Fruit fly (Drosophila melanogaster) whole organism, prepupa: ENCODE measurements around the gene Mzt1.

Experiments
- CG10631 ChIP-seq: fragments of 200-800 bp; sonication (Bioruptor generic); optimal IDR thresholded peaks from 2 replicates; lab custom pipeline; 2016; ENCODE audit warnings: missing biosample characterization, missing genetic modification characterization
- CG10669 ChIP-seq: fragments of 200-800 bp; sonication (Bioruptor generic); optimal IDR thresholded peaks from 3 replicates; lab custom pipeline; 2018; ENCODE audit warnings: missing biosample characterization, mild to moderate bottlenecking, missing genetic modification characterization, moderate library complexity
- CG11294 ChIP-seq: fragments of 200-800 bp; sonication (Bioruptor generic); IDR thresholded peaks from 2 replicates; pipeline ENCODE4 v1.3.6; 2022; ENCODE audit warnings: missing biosample characterization, missing genetic modification characterization
- CG11762 ChIP-seq: fragments of 200-800 bp; sonication (Bioruptor generic); optimal IDR thresholded peaks from 3 replicates; lab custom pipeline; 2016; ENCODE audit warnings: missing biosample characterization, missing genetic modification characterization; ENCODE audit not compliant: insufficient read depth
- CG11902 ChIP-seq: fragments of 200-800 bp; sonication (Bioruptor generic); optimal IDR thresholded peaks from 3 replicates; lab custom pipeline; 2016; ENCODE audit warnings: missing biosample characterization, missing genetic modification characterization
- CG15336 ChIP-seq: fragments of 200-800 bp; sonication (Bioruptor generic); IDR thresholded peaks from 2 replicates; pipeline ENCODE4 v1.3.6; 2022; ENCODE audit warnings: missing biosample characterization, missing genetic modification characterization
- CG1621 ChIP-seq: fragments of 200-800 bp; sonication (Bioruptor generic); optimal IDR thresholded peaks from 3 replicates; lab custom pipeline; 2018; ENCODE audit warnings: missing biosample characterization, mild to moderate bottlenecking, missing genetic modification characterization
- CG16779 ChIP-seq: fragments of 200-800 bp; sonication (Bioruptor generic); optimal IDR thresholded peaks from 3 replicates; lab custom pipeline; 2017; ENCODE audit warnings: missing biosample characterization, mild to moderate bottlenecking, missing genetic modification characterization
- CG3032 ChIP-seq: fragments of 200-800 bp; optimal IDR thresholded peaks from 2 replicates; lab custom pipeline; 2019; ENCODE audit warnings: missing biosample characterization, mild to moderate bottlenecking, missing genetic modification characterization, moderate library complexity
- CG31627 ChIP-seq: fragments of 200-800 bp; sonication (Bioruptor generic); optimal IDR thresholded peaks from 3 replicates; lab custom pipeline; 2016; ENCODE audit warnings: missing biosample characterization, missing genetic modification characterization
- CG32006 ChIP-seq: fragments of 200-800 bp; sonication (Bioruptor generic); optimal IDR thresholded peaks from 3 replicates; lab custom pipeline; 2017; ENCODE audit warnings: missing biosample characterization, mild to moderate bottlenecking, missing genetic modification characterization
- CG34406 ChIP-seq: fragments of 200-800 bp; sonication (Bioruptor generic); optimal IDR thresholded peaks from 3 replicates; lab custom pipeline; 2016; ENCODE audit warnings: missing biosample characterization, missing genetic modification characterization
- CG6163 ChIP-seq: fragments of 200-800 bp; sonication (Bioruptor generic); IDR thresholded peaks from 3 replicates; pipeline ENCODE4 v1.3.6; 2022; ENCODE audit warnings: missing biosample characterization, missing genetic modification characterization
- CG6276 ChIP-seq: fragments of 200-800 bp; sonication (Bioruptor generic); optimal IDR thresholded peaks from 2 replicates; lab custom pipeline; 2017; ENCODE audit warnings: missing biosample characterization, mild to moderate bottlenecking, missing genetic modification characterization
- CG6792 ChIP-seq: fragments of 200-800 bp; sonication (Bioruptor generic); optimal IDR thresholded peaks from 3 replicates; lab custom pipeline; 2016; ENCODE audit warnings: missing biosample characterization, missing genetic modification characterization
- CG6808 ChIP-seq: fragments of 200-800 bp; sonication (Bioruptor generic); optimal IDR thresholded peaks from 3 replicates; lab custom pipeline; 2017; ENCODE audit warnings: missing biosample characterization, missing genetic modification characterization, mild to moderate bottlenecking, moderate library complexity, missing genetic modification reagents
- CG6854 ChIP-seq: fragments of 200-800 bp; sonication (Bioruptor generic); optimal IDR thresholded peaks from 2 replicates; lab custom pipeline; 2017; ENCODE audit warnings: missing biosample characterization, mild to moderate bottlenecking, missing genetic modification characterization
- CG7368 ChIP-seq: fragments of 200-800 bp; sonication (Bioruptor generic); optimal IDR thresholded peaks from 3 replicates; lab custom pipeline; 2016; ENCODE audit warnings: missing biosample characterization, missing genetic modification characterization
- CG8119 ChIP-seq: fragments of 200-800 bp; sonication (Bioruptor generic); IDR thresholded peaks from 3 replicates; pipeline ENCODE4 v1.3.6; 2022; ENCODE audit warnings: missing biosample characterization, missing genetic modification characterization
- CG8319 ChIP-seq: fragments of 200-800 bp; sonication (Bioruptor generic); optimal IDR thresholded peaks from 3 replicates; lab custom pipeline; 2016; ENCODE audit warnings: missing biosample characterization, missing genetic modification characterization
- Eip75B ChIP-seq: fragments of 200-800 bp; sonication (Bioruptor generic); optimal IDR thresholded peaks from 3 replicates; lab custom pipeline; 2016; ENCODE audit warnings: missing biosample characterization, missing genetic modification characterization
- Eip78C ChIP-seq: fragments of 200-800 bp; sonication (Bioruptor generic); peaks from one replicate; lab custom pipeline; 2016; ENCODE audit warnings: missing biosample characterization, missing genetic modification characterization
- Eip93F ChIP-seq: fragments of 200-800 bp; sonication (Bioruptor generic); optimal IDR thresholded peaks from 2 replicates; lab custom pipeline; 2016; ENCODE audit warnings: missing biosample characterization, mild to moderate bottlenecking, missing genetic modification characterization
- Ets21C ChIP-seq: fragments of 200-800 bp; sonication (Bioruptor generic); optimal IDR thresholded peaks from 3 replicates; lab custom pipeline; 2016; ENCODE audit warnings: missing biosample characterization, missing genetic modification characterization
- Ets96B ChIP-seq: fragments of 200-800 bp; optimal IDR thresholded peaks from 2 replicates; lab custom pipeline; 2019; ENCODE audit warnings: missing biosample characterization, mild to moderate bottlenecking, missing genetic modification characterization, moderate library complexity
- Gug ChIP-seq: fragments of 200-800 bp; sonication (Bioruptor generic); IDR thresholded peaks from 2 replicates; pipeline ENCODE4 v1.3.6; 2022; ENCODE audit warnings: missing biosample characterization, missing genetic modification characterization
- Hr38 ChIP-seq: sonication (Bioruptor generic); optimal IDR thresholded peaks from 2 replicates; lab custom pipeline; 2016; ENCODE audit warnings: missing biosample characterization, missing genetic modification characterization
- Hr39 ChIP-seq: fragments of 200-800 bp; sonication (Bioruptor generic); optimal IDR thresholded peaks from 2 replicates; lab custom pipeline; 2016; ENCODE audit warnings: missing biosample characterization, missing genetic modification characterization
- Hr4 ChIP-seq: fragments of 200-800 bp; sonication (Bioruptor generic); optimal IDR thresholded peaks from 3 replicates; lab custom pipeline; 2016; ENCODE audit warnings: missing biosample characterization, missing genetic modification characterization
- Lpt ChIP-seq: fragments of 200-800 bp; sonication (Bioruptor generic); optimal IDR thresholded peaks from 3 replicates; lab custom pipeline; 2016; ENCODE audit warnings: missing biosample characterization, missing genetic modification characterization
- Met ChIP-seq: fragments of 200-800 bp; sonication (Bioruptor generic); optimal IDR thresholded peaks from 3 replicates; lab custom pipeline; 2016; ENCODE audit warnings: missing biosample characterization, missing genetic modification characterization
- Sox102F ChIP-seq: fragments of 200-800 bp; sonication (Bioruptor generic); optimal IDR thresholded peaks from 2 replicates; lab custom pipeline; 2016; ENCODE audit warnings: missing biosample characterization, mild to moderate bottlenecking, missing genetic modification characterization
- Sox14 ChIP-seq: fragments of 200-800 bp; sonication (Bioruptor generic); optimal IDR thresholded peaks from 3 replicates; lab custom pipeline; 2016; ENCODE audit warnings: missing biosample characterization, missing genetic modification characterization
- Sox15 ChIP-seq: fragments of 200-800 bp; sonication (Bioruptor generic); optimal IDR thresholded peaks from 3 replicates; lab custom pipeline; 2016; ENCODE audit warnings: missing biosample characterization, missing genetic modification characterization
- achi ChIP-seq: fragments of 200-800 bp; sonication (Bioruptor generic); optimal IDR thresholded peaks from 3 replicates; lab custom pipeline; 2016; ENCODE audit warnings: missing biosample characterization, missing genetic modification characterization
- cyc ChIP-seq: fragments of 200-800 bp; sonication (Bioruptor generic); optimal IDR thresholded peaks from 3 replicates; lab custom pipeline; 2016; ENCODE audit warnings: missing biosample characterization, missing genetic modification characterization
- dac ChIP-seq: fragments of 200-800 bp; sonication (Bioruptor generic); optimal IDR thresholded peaks from 2 replicates; lab custom pipeline; 2017; ENCODE audit warnings: missing biosample characterization, mild to moderate bottlenecking, missing genetic modification characterization
- dsx ChIP-seq: fragments of 200-800 bp; optimal IDR thresholded peaks from 3 replicates; lab custom pipeline; 2019; ENCODE audit warnings: missing biosample characterization, mild to moderate bottlenecking, missing genetic modification characterization, moderate library complexity; ENCODE audit not compliant: poor library complexity, severe bottlenecking
- fd59A ChIP-seq: fragments of 200-800 bp; sonication (Bioruptor generic); optimal IDR thresholded peaks from 2 replicates; lab custom pipeline; 2017; ENCODE audit warnings: missing biosample characterization, mild to moderate bottlenecking, missing genetic modification characterization, missing genetic modification reagents
- fd85E ChIP-seq: fragments of 200-800 bp; sonication (Bioruptor generic); optimal IDR thresholded peaks from 3 replicates; lab custom pipeline; 2016; ENCODE audit warnings: missing biosample characterization, missing genetic modification characterization
- fkh ChIP-seq: fragments of 200-800 bp; sonication (Bioruptor generic); optimal IDR thresholded peaks from 3 replicates; lab custom pipeline; 2017; ENCODE audit warnings: missing biosample characterization, mild to moderate bottlenecking, missing genetic modification characterization, moderate library complexity
- pdm3 ChIP-seq: fragments of 200-800 bp; sonication (Bioruptor generic); optimal IDR thresholded peaks from 3 replicates; lab custom pipeline; 2016; ENCODE audit warnings: missing biosample characterization, missing genetic modification characterization
- salr ChIP-seq, 2 experiments: fragments of 200-800 bp; sonication (Bioruptor generic); optimal IDR thresholded peaks; 3 replicates each; lab custom pipeline; 2016 to 2018; ENCODE audit warnings: missing biosample characterization in 2 of 2, missing genetic modification characterization in 2 of 2, mild to moderate bottlenecking in 1 of 2
- spab ChIP-seq: fragments of 200-800 bp; sonication (Bioruptor generic); optimal IDR thresholded peaks from 2 replicates; lab custom pipeline; 2017; ENCODE audit warnings: missing biosample characterization, mild to moderate bottlenecking, missing genetic modification characterization, missing genetic modification reagents
- ss ChIP-seq, 2 experiments: fragments of 200-800 bp; sonication (Bioruptor generic); optimal IDR thresholded peaks; 2 replicates in 1 of 2; 3 replicates in 1 of 2; lab custom pipeline; 2017 to 2018; ENCODE audit warnings: mild to moderate bottlenecking in 2 of 2, missing biosample characterization in 2 of 2, missing genetic modification characterization in 2 of 2, moderate library complexity in 1 of 2
- svp ChIP-seq: fragments of 200-800 bp; sonication (Bioruptor generic); peaks from one replicate; lab custom pipeline; 2016; ENCODE audit warnings: missing biosample characterization, missing genetic modification characterization
- vri ChIP-seq: fragments of 200-800 bp; sonication (Bioruptor generic); optimal IDR thresholded peaks from 3 replicates; lab custom pipeline; 2016; ENCODE audit warnings: missing biosample characterization, mild to moderate bottlenecking, missing genetic modification characterization

The Mzt1 gene

dm6 chr3L:2417399-2418040, 28.5 kb downstream of the Mzt1 start (continued):
- TF ChIP-seq CG7368 (GFP tag; lab: Kevin White, UChicago), result peak; percentile 87
- peak; percentile 12 for TF ChIP-seq fd85E
- peak; percentile 94 for TF ChIP-seq fd59A
- TF ChIP-seq CG32006, result peak; percentile 97
- peak; percentile 75 to 95 for TF ChIP-seq salr (GFP tag; optimal IDR thresholded peaks at IDR 0.05; lab: Kevin White, UChicago)
- peak; percentile 84 for TF ChIP-seq Hr4
- TF ChIP-seq svp, result peak; percentile 95
- TF ChIP-seq CG6276 (GFP tag; lab: Kevin White, UChicago), result peak; percentile 92
- peak; percentile 92 for TF ChIP-seq CG6854 (GFP tag; lab: Kevin White, UChicago)
- TF ChIP-seq vri, result peak; percentile 66
- peak; percentile 87 for TF ChIP-seq Sox14
- peak; percentile 93 for TF ChIP-seq Eip75B (GFP tag; lab: Kevin White, UChicago)
- TF ChIP-seq spab (GFP tag; lab: Kevin White, UChicago), result peak; percentile 97
- peak; percentile 95 to 98 for TF ChIP-seq ss (GFP tag; optimal IDR thresholded peaks at IDR 0.05; lab: Kevin White, UChicago)
- TF ChIP-seq CG6163 (GFP tag; lab: Robert Waterston, UW), result peak; percentile 77
- TF ChIP-seq CG6808 (GFP tag; lab: Kevin White, UChicago), result peak; percentile 97
- TF ChIP-seq CG8119 (GFP tag; lab: Robert Waterston, UW), result peak; percentile 94
- peak; percentile 84 for TF ChIP-seq cyc (GFP tag; lab: Kevin White, UChicago)
- peak; percentile 84 for TF ChIP-seq Lpt
- TF ChIP-seq Hr38 (GFP tag; lab: Kevin White, UChicago), result no peak
- TF ChIP-seq CG11902 (GFP tag; lab: Kevin White, UChicago), result peak; percentile 92
- TF ChIP-seq Hr39 (GFP tag; lab: Kevin White, UChicago), result peak; percentile 80
- peak; percentile 94 for TF ChIP-seq Sox15
- peak; percentile 92 for TF ChIP-seq dsx (GFP tag; lab: Kevin White, UChicago)
- peak; percentile 94 for TF ChIP-seq achi

- TF ChIP-seq svp, result peak; percentile 99
- peak; percentile 84 for TF ChIP-seq Hr39 (GFP tag; lab: Kevin White, UChicago)
- peak; percentile 88 for TF ChIP-seq Sox14
- peak; percentile 93 for TF ChIP-seq CG11762 (GFP tag; lab: Kevin White, UChicago)
- peak; percentile 66 for TF ChIP-seq vri
- peak; percentile 50 for TF ChIP-seq CG16779 (tag; lab: Kevin White, UChicago)
- TF ChIP-seq Ets21C, result peak; percentile 71
- TF ChIP-seq Hr4, result peak; percentile 65
- TF ChIP-seq fkh (GFP tag; lab: Kevin White, UChicago), result no peak
- TF ChIP-seq CG15336 (GFP tag; lab: Robert Waterston, UW), result peak; percentile 90
- TF ChIP-seq cyc (GFP tag; lab: Kevin White, UChicago), result peak; percentile 95
- peak; percentile 87 for TF ChIP-seq CG31627 (GFP tag; lab: Kevin White, UChicago)
- peak; percentile 95 for TF ChIP-seq Ets96B (tag; lab: Kevin White, UChicago)
- TF ChIP-seq achi, result peak; percentile 77
- TF ChIP-seq CG1621 (tag; lab: Kevin White, UChicago), result peak; percentile 84
- peak; percentile 80 for TF ChIP-seq CG3032 (tag; lab: Kevin White, UChicago)
- TF ChIP-seq Eip78C, result peak; percentile 99
- TF ChIP-seq CG6792 (GFP tag; lab: Kevin White, UChicago), result peak; percentile 82
- peak; percentile 81 for TF ChIP-seq Gug (GFP tag; lab: Robert Waterston, UW)
- peak; percentile 52 to 67 for TF ChIP-seq salr (GFP tag; optimal IDR thresholded peaks at IDR 0.05; lab: Kevin White, UChicago)
- peak; percentile 86 for TF ChIP-seq Met (GFP tag; lab: Kevin White, UChicago)
- TF ChIP-seq CG10631 (GFP tag; lab: Kevin White, UChicago), result peak; percentile 75
- peak; percentile 96 for TF ChIP-seq CG10669 (GFP tag; lab: Kevin White, UChicago)
- TF ChIP-seq CG7368 (GFP tag; lab: Kevin White, UChicago), result peak; percentile 93
- TF ChIP-seq CG32006, result peak; percentile 73
- TF ChIP-seq CG34406 (GFP tag; lab: Kevin White, UChicago), result peak; percentile 81
- TF ChIP-seq pdm3 (GFP tag; lab: Kevin White, UChicago), result peak; percentile 82
- peak; percentile 31 for TF ChIP-seq Eip93F
- peak; percentile 78 for TF ChIP-seq CG8319 (GFP tag; lab: Kevin White, UChicago)
- TF ChIP-seq dac, result no peak
- TF ChIP-seq Lpt, result peak; percentile 63
- peak; percentile 89 for TF ChIP-seq CG6854 (GFP tag; lab: Kevin White, UChicago)
- peak; percentile 73 for TF ChIP-seq CG11294 (GFP tag; lab: Robert Waterston, UW)
- peak; percentile 93 for TF ChIP-seq CG11902 (GFP tag; lab: Kevin White, UChicago)
- TF ChIP-seq Sox102F (GFP tag; lab: Kevin White, UChicago), result peak; percentile 82
- TF ChIP-seq CG6276 (GFP tag; lab: Kevin White, UChicago), result peak; percentile 75
- TF ChIP-seq ss (GFP tag; optimal IDR thresholded peaks at IDR 0.05; lab: Kevin White, UChicago), result peak; percentile 90 to 95
Observed at dm6 chr3L:2418769-2419168, 29.7 kb downstream of the Mzt1 start.
